Fruit fly (Drosophila melanogaster) whole organism, prepupa: ENCODE results near the gene nAChRalpha6.

Source experiments
- CG10669 ChIP-seq: fragments of 200-800 bp; sonication (Bioruptor generic); optimal IDR thresholded peaks from 3 replicates; lab custom pipeline; 2018; ENCODE audit warnings: missing biosample characterization, mild to moderate bottlenecking, missing genetic modification characterization, moderate library complexity
- CG1621 ChIP-seq: fragments of 200-800 bp; sonication (Bioruptor generic); optimal IDR thresholded peaks from 3 replicates; lab custom pipeline; 2018; ENCODE audit warnings: missing biosample characterization, mild to moderate bottlenecking, missing genetic modification characterization
- CG34406 ChIP-seq: fragments of 200-800 bp; sonication (Bioruptor generic); optimal IDR thresholded peaks from 3 replicates; lab custom pipeline; 2016; ENCODE audit warnings: missing biosample characterization, missing genetic modification characterization
- CG3919 ChIP-seq: fragments of 200-800 bp; sonication (Bioruptor generic); optimal IDR thresholded peaks from 3 replicates; lab custom pipeline; 2016; ENCODE audit warnings: missing biosample characterization, missing genetic modification characterization
- CG6854 ChIP-seq: fragments of 200-800 bp; sonication (Bioruptor generic); optimal IDR thresholded peaks from 2 replicates; lab custom pipeline; 2017; ENCODE audit warnings: missing biosample characterization, mild to moderate bottlenecking, missing genetic modification characterization
- Eip78C ChIP-seq: fragments of 200-800 bp; sonication (Bioruptor generic); peaks from one replicate; lab custom pipeline; 2016; ENCODE audit warnings: missing biosample characterization, missing genetic modification characterization
- Ets21C ChIP-seq: fragments of 200-800 bp; sonication (Bioruptor generic); optimal IDR thresholded peaks from 3 replicates; lab custom pipeline; 2016; ENCODE audit warnings: missing biosample characterization, missing genetic modification characterization
- Ets96B ChIP-seq: fragments of 200-800 bp; optimal IDR thresholded peaks from 2 replicates; lab custom pipeline; 2019; ENCODE audit warnings: missing biosample characterization, mild to moderate bottlenecking, missing genetic modification characterization, moderate library complexity
- Gug ChIP-seq: fragments of 200-800 bp; sonication (Bioruptor generic); IDR thresholded peaks from 2 replicates; pipeline ENCODE4 v1.3.6; 2022; ENCODE audit warnings: missing biosample characterization, missing genetic modification characterization
- Hr38 ChIP-seq: sonication (Bioruptor generic); optimal IDR thresholded peaks from 2 replicates; lab custom pipeline; 2016; ENCODE audit warnings: missing biosample characterization, missing genetic modification characterization
- Smox ChIP-seq: fragments of 200-800 bp; sonication (Bioruptor generic); optimal IDR thresholded peaks from 3 replicates; lab custom pipeline; 2016; ENCODE audit warnings: missing biosample characterization, missing genetic modification characterization
- cyc ChIP-seq: fragments of 200-800 bp; sonication (Bioruptor generic); optimal IDR thresholded peaks from 3 replicates; lab custom pipeline; 2016; ENCODE audit warnings: missing biosample characterization, missing genetic modification characterization
- salr ChIP-seq, 2 experiments: fragments of 200-800 bp; sonication (Bioruptor generic); optimal IDR thresholded peaks; 3 replicates each; lab custom pipeline; 2016 to 2018; ENCODE audit warnings: missing biosample characterization in 2 of 2, missing genetic modification characterization in 2 of 2, mild to moderate bottlenecking in 1 of 2

- peak; percentile 31; the same call in 1 of the 2 replicates for TF ChIP-seq Gug (GFP tag; lab: Robert Waterston, UW)
- TF ChIP-seq Ets96B (tag; lab: Kevin White, UChicago) = no peak
- peak; percentile 81 for TF ChIP-seq Smox (GFP tag; lab: Kevin White, UChicago)
- TF ChIP-seq CG6854 (GFP tag; lab: Kevin White, UChicago) = no peak
- TF ChIP-seq CG3919 (GFP tag; lab: Kevin White, UChicago) = peak; percentile 82
- TF ChIP-seq Eip78C = no peak
- TF ChIP-seq CG1621 (tag; lab: Kevin White, UChicago) = peak; percentile 65
- TF ChIP-seq salr (GFP tag; optimal IDR thresholded peaks at IDR 0.05; lab: Kevin White, UChicago) = peak in 1 of 2 experiments; percentile 68
- TF ChIP-seq Hr38 (GFP tag; lab: Kevin White, UChicago) = no peak
- TF ChIP-seq CG34406 (GFP tag; lab: Kevin White, UChicago) = peak; percentile 72
- peak; percentile 69 for TF ChIP-seq cyc (GFP tag; lab: Kevin White, UChicago)
- no peak for TF ChIP-seq CG10669 (GFP tag; lab: Kevin White, UChicago)
- TF ChIP-seq Ets21C (GFP tag; lab: Kevin White, UChicago) = no peak
Measured at dm6 chr2L:9921401-9921800, 35.4 kb upstream of the nAChRalpha6 start, which contains the start of gene CG4592.
